Fruit fly (Drosophila melanogaster): ENCODE measurements around the gene CG31223.

The CG31223 gene

DNA sequence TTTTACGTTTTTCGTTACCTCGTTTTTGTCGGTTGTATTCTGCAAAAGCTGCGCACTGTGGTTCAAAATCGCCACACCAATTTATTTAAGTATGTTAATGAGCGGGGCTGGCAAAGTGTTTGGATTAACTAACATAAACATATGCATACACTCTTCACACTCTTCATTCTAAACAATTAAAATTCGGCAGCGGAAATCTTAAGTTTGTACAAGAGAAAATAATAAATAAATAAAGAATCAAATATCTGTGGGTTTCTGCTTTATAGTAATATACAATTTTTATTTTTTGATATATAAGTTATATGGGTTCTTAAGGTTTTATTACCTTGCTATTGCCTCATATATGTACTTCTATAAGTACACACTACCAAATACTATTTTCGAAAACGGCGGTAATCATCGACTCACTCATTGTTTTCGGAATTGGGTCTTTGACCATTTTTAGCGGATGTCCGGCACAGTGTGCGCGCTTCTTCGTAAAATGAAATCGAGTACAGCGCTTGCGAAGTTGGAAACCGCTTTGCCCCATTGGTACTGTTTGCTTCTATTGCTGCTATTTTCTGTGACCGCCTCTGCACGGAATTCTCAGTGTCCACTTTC, 5.4 kb downstream of the CG31223 start:
- TF ChIP-seq bab1 (GFP tag; optimal IDR thresholded peaks at IDR 0.05) (no peak), CG33017 (tag; optimal IDR thresholded peaks at IDR 0.05) (no peak), Mnt (GFP tag; optimal IDR thresholded peaks at IDR 0.05) (no peak)

DNA sequence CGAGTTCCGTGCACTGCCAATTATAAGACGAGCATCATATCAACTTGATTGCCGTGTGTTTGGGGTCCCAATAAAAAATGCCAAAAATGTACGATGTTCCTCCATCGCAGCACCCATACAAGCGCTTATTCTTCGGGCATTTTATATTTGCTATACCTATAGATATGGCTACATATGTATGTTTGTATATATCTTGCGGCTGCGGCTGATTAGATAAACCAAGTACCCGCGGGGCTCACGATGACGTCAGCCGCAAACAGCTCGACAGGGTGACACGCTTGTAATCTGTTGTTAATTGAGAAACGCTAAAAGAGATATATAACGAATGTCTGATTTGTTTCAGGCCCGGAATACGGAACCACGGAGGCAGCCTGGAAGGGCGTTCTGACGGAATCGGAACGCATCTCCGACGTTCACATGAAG, 6.3 kb downstream of the CG31223 start:
- TF ChIP-seq CG33017 (tag; optimal IDR thresholded peaks at IDR 0.05) (no peak), CG12768 (GFP tag; optimal IDR thresholded peaks at IDR 0.05) (no peak), kay (GFP tag; ENCODE audit: borderline replicate concordance) (peak; percentile 76), cnc (optimal IDR thresholded peaks at IDR 0.05) (no peak), cic (GFP tag; optimal IDR thresholded peaks at IDR 0.05) (peak; percentile 48)

DNA sequence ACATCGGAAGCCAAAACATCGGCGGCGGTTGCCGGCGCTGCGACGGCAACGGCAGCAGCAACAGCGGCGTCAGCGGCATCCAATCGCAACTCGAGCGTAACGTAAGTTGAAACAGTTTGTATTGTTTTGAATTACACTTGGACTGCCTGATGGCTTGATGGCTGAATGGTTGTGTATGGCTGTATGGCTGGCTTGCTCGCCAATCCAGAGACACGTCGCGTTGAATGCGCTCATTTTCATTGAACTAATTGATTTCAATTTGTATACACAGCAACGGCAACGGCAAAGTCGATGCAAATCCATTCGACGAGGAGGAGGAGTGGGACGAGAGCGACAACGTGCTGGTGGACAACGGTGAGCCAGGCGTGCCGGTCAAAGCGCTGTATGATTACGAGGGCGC, 7.9 kb downstream of the CG31223 start:
- TF ChIP-seq ovo (GFP tag; optimal IDR thresholded peaks at IDR 0.05) = peak; percentile 39
- no peak for TF ChIP-seq CG7045 (GFP tag; optimal IDR thresholded peaks at IDR 0.05)
- peak; percentile 64 for TF ChIP-seq CG12768 (GFP tag; optimal IDR thresholded peaks at IDR 0.05)
- TF ChIP-seq cic (GFP tag; optimal IDR thresholded peaks at IDR 0.05) = peak; percentile 99
- peak; percentile 52 for TF ChIP-seq bab1 (GFP tag; optimal IDR thresholded peaks at IDR 0.05)
- TF ChIP-seq CG1620 (GFP tag; optimal IDR thresholded peaks at IDR 0.05) = no peak
- no peak for TF ChIP-seq Crg-1 (GFP tag; optimal IDR thresholded peaks at IDR 0.05)
- peak; percentile 20 for TF ChIP-seq tj (GFP tag; optimal IDR thresholded peaks at IDR 0.05)
- TF ChIP-seq CG14711 (tag; optimal IDR thresholded peaks at IDR 0.05) = no peak
- no peak for TF ChIP-seq CG5204 (GFP tag; optimal IDR thresholded peaks at IDR 0.05)
- TF ChIP-seq Mnt (GFP tag; optimal IDR thresholded peaks at IDR 0.05) = peak; percentile 51
- no peak for TF ChIP-seq cnc (optimal IDR thresholded peaks at IDR 0.05)

DNA sequence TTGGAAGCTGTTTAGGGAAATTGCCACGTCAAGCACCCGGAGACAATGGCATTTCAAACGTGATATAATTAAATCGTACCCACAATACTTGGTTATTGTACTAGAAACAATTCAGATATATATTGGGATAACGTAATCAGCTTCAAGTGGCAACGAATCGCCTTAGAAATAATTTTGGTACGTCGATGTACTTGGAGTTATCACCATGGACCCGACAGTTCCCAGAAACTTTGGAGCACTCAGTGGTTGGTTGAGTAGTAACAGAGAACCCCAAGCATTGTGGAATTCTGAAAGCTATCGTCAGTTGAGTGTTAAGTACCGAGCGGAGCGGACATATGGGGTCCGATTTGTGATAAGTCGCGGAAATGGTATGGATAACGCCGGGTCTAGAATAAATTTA, 10.9 kb downstream of the CG31223 start, which contains the start of gene CG15695:
TSS of gene CG15695 (plus strand) at position 301 of the 400 bp plus-strand sequence.
- no peak for TF ChIP-seq Clk (GFP tag; optimal IDR thresholded peaks at IDR 0.05)
- no peak for TF ChIP-seq toe (GFP tag; optimal IDR thresholded peaks at IDR 0.05)

DNA sequence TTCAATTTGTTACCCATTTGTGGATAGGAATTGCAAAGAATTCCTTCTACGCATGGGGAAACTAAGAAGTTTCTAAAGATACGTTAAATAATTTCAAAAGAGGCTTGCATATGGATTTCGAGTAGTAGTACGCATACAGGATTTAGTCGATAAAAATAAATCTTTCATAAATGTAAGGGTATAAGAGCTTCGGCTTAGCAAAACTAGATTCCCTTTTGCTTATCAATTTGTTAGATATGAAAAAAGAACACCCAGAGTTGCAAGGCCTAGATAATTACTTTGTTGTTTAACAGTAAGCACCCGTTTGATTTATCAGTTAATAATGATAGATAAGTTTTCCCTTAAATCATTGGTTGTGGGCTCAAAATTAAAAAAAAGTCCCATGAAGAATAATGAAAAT, 14.6 kb downstream of the CG31223 start:
- TF ChIP-seq CG7101 (tag; optimal IDR thresholded peaks at IDR 0.05) (no peak), CG33017 (tag; optimal IDR thresholded peaks at IDR 0.05) (no peak), Crg-1 (GFP tag; optimal IDR thresholded peaks at IDR 0.05) (no peak), kay (GFP tag; ENCODE audit: borderline replicate concordance) (no peak), toe (GFP tag; optimal IDR thresholded peaks at IDR 0.05) (no peak), CG14711 (tag; optimal IDR thresholded peaks at IDR 0.05) (no peak), Clk (GFP tag; optimal IDR thresholded peaks at IDR 0.05) (no peak), ovo (GFP tag; optimal IDR thresholded peaks at IDR 0.05) (no peak), Hr96 (GFP tag; optimal IDR thresholded peaks at IDR 0.05) (no peak), cnc (optimal IDR thresholded peaks at IDR 0.05) (no peak), CG7045 (GFP tag; optimal IDR thresholded peaks at IDR 0.05) (no peak), CG5204 (GFP tag; optimal IDR thresholded peaks at IDR 0.05) (no peak), Mnt (GFP tag; optimal IDR thresholded peaks at IDR 0.05) (no peak)

DNA sequence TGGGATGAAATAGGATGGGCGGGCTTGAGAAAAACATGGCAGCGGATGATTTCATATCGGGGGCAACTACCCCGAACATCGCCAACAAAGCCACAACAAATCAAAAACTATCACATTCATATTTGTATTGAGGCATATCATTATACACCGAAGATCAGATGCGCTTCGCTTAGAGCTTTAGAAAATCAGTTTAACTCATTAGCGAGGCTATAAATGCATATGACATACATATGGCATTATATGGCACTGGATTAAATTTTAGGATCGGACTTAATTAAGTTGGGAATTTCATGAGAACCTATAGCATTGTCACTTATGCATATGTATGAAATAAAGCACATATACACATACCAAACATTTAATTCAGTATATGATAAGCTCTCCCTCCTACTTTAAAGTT, 15.4 kb downstream of the CG31223 start:
- TF ChIP-seq kay (GFP tag; ENCODE audit: borderline replicate concordance) = peak; percentile 48
- TF ChIP-seq CG7101 (tag; optimal IDR thresholded peaks at IDR 0.05) = no peak

DNA sequence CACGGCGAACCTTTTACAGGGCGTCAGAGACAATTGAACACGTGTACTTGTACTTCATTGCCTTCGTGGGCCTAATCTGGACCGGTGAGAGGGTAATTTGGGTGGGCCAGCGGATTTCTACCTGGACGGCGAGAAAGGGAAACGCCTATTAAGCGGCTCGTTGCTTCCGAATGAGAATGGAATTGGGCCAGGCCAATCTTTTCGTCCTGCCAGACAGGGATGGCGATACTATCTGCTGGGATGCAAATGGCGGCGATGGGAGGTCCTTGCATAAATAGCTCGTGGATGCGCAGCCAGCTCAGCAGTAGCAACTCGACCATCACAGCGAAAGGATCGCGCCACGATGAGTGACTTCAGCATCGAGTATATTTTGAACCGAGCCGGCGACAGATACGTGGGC, 15.8 kb downstream of the CG31223 start, which contains the start of gene CG15696:
TSS of gene CG15696 (plus strand) at position 301 of the 400 bp plus-strand sequence.
- no peak for TF ChIP-seq CG33017 (tag; optimal IDR thresholded peaks at IDR 0.05)
- TF ChIP-seq bab1 (GFP tag; optimal IDR thresholded peaks at IDR 0.05) = no peak
- TF ChIP-seq Hr96 (GFP tag; optimal IDR thresholded peaks at IDR 0.05) = no peak
- no peak for TF ChIP-seq tj (GFP tag; optimal IDR thresholded peaks at IDR 0.05)
- TF ChIP-seq pad (GFP tag; optimal IDR thresholded peaks at IDR 0.05) = no peak
- no peak for TF ChIP-seq CG7101 (tag; optimal IDR thresholded peaks at IDR 0.05)
- TF ChIP-seq CG5204 (GFP tag; optimal IDR thresholded peaks at IDR 0.05) = no peak
- no peak for TF ChIP-seq CG7045 (GFP tag; optimal IDR thresholded peaks at IDR 0.05)
- TF ChIP-seq Clk (GFP tag; optimal IDR thresholded peaks at IDR 0.05) = no peak
- no peak for TF ChIP-seq cnc (optimal IDR thresholded peaks at IDR 0.05)
- TF ChIP-seq ovo (GFP tag; optimal IDR thresholded peaks at IDR 0.05) = no peak
- no peak for TF ChIP-seq CG14711 (tag; optimal IDR thresholded peaks at IDR 0.05)
- TF ChIP-seq kay (GFP tag; ENCODE audit: borderline replicate concordance) = no peak
- TF ChIP-seq CG12768 (GFP tag; optimal IDR thresholded peaks at IDR 0.05) = no peak
- no peak for TF ChIP-seq toe (GFP tag; optimal IDR thresholded peaks at IDR 0.05)
- TF ChIP-seq CG1620 (GFP tag; optimal IDR thresholded peaks at IDR 0.05) = no peak
- TF ChIP-seq CG11617 (GFP tag; optimal IDR thresholded peaks at IDR 0.05) = no peak
- no peak for TF ChIP-seq Crg-1 (GFP tag; optimal IDR thresholded peaks at IDR 0.05)
- no peak for TF ChIP-seq Mnt (GFP tag; optimal IDR thresholded peaks at IDR 0.05)
